Worm (Caenorhabditis elegans): Measurements from ENCODE around the gene srx-128.

ce11 chrV:13818824-13819408, 18.4 kb upstream of the srx-128 start, which contains the start of gene sel-10:
- no peak for TF ChIP-seq dao-5 (tag; optimal IDR thresholded peaks at IDR 0.05)
- no peak for TF ChIP-seq him-1 (tag; optimal IDR thresholded peaks at IDR 0.05)

All from whole organism, L4/young adult.